Fruit fly (Drosophila melanogaster): Measurements from ENCODE around the gene gdl-ORF39.

gdl-ORF39 gene

DNA sequence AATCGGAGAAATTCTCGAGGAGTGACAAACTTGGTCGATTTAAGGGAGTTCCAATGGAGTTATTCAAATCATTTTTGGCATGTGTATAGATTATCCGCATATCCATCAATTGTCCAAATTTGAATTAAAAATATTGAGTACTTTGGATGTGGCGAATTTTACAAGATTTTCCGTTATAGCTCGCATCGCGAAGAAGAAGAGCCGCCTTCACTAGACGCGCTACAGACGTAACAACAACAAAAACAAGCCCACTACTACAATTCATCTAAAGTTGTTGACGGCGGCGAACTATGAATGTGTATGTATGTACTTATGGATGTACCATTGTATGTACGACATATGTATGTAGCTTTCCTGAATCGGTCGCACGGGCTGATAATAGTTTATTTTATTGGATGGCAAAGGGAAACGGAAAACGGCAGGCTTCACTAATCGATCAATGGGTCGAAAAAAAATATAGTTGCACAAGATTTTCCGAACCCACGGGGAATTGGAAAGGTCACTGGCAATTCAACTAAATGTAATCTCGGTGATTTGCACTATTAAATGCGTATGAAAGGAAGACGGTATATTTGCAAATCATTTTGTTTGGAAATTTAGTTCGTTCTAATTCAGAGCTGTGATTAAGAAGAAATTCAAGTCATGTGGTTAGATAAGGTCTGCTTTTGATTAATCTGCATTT is 5.7 kb downstream of the gdl-ORF39 start (continued):
- no peak for TF ChIP-seq Kr (GFP tag; optimal IDR thresholded peaks at IDR 0.05)
- no peak for TF ChIP-seq CG11696 (GFP tag; IDR thresholded peaks at IDR 0.05)
- no peak for TF ChIP-seq CG10366 (GFP tag; IDR thresholded peaks at IDR 0.05)
- no peak for TF ChIP-seq gsb-n (tag; optimal IDR thresholded peaks at IDR 0.05)
- no peak for TF ChIP-seq CHES-1-like (GFP tag; optimal IDR thresholded peaks at IDR 0.05)
- TF ChIP-seq fd96Cb (tag; optimal IDR thresholded peaks at IDR 0.05) = no peak
- TF ChIP-seq CG4360 (GFP tag; IDR thresholded peaks at IDR 0.05) = peak; percentile 81
- TF ChIP-seq Hr78 (GFP tag; optimal IDR thresholded peaks at IDR 0.05) = peak in 1 of 2 experiments; percentile 67
- peak; percentile 28 for TF ChIP-seq Vsx1 (GFP tag; optimal IDR thresholded peaks at IDR 0.05)
- no peak for TF ChIP-seq CG7839 (tag; optimal IDR thresholded peaks at IDR 0.05)
- TF ChIP-seq Sry-δ (GFP tag; optimal IDR thresholded peaks at IDR 0.05) = no peak
- TF ChIP-seq esg (GFP tag; conservative IDR thresholded peaks at IDR 0.05) = no peak
- peak; percentile 17 for TF ChIP-seq cg (GFP tag; optimal IDR thresholded peaks at IDR 0.05)
- TF ChIP-seq Pdp1 (GFP tag; optimal IDR thresholded peaks at IDR 0.05) = peak in 1 of 2 experiments; percentile 43
- TF ChIP-seq onecut (GFP tag; IDR thresholded peaks at IDR 0.05) = no peak
- TF ChIP-seq Camta (GFP tag; optimal IDR thresholded peaks at IDR 0.05) = no peak
- no peak for TF ChIP-seq repo (GFP tag; optimal IDR thresholded peaks at IDR 0.05)
- no peak for TF ChIP-seq z (GFP tag; IDR thresholded peaks at IDR 0.05)
- TF ChIP-seq CG7357 (GFP tag; IDR thresholded peaks at IDR 0.05) = no peak
- peak; percentile 37 for TF ChIP-seq sens (GFP tag)
- TF ChIP-seq ap (GFP tag; IDR thresholded peaks at IDR 0.05) = no peak
- no peak for TF ChIP-seq CG12299 (tag; optimal IDR thresholded peaks at IDR 0.05)
- no peak for TF ChIP-seq yki (optimal IDR thresholded peaks at IDR 0.05)
- peak; percentile 0 for TF ChIP-seq B-H2 (GFP tag; optimal IDR thresholded peaks at IDR 0.05)
- no peak for TF ChIP-seq Dek (tag; optimal IDR thresholded peaks at IDR 0.05)

DNA sequence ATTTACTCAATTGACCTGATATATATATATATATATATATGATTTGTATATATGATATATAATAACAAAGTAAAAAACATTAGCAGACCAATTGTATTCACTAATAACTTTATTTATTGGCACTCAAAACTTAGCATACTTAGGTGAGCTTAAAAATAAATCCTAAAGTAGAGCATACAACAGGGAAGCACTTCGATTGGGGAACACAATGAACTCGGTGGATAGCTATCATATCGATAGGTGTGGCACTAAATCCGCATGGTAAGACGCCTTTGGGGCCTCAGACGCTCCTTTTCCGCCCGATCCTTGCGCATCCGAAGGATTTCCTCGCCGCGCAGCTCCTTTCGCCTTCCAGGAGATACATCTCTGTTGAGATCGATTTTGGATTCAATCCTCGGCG is 7.2 kb downstream of the gdl-ORF39 start:
- TF ChIP-seq Rfx (GFP tag; IDR thresholded peaks at IDR 0.05) = 0 out of 2 replicates have a peak, but pooled peaks have one; percentile 25
- peak in 1 of 3 experiments; percentile 57 for TF ChIP-seq lola (GFP tag; optimal IDR thresholded peaks at IDR 0.05)
- peak; percentile 30 for TF ChIP-seq CG3995 (GFP tag; optimal IDR thresholded peaks at IDR 0.05)
- TF ChIP-seq CG10565 (GFP tag; optimal IDR thresholded peaks at IDR 0.05) = no peak
- no peak for TF ChIP-seq YL-1 (GFP tag; optimal IDR thresholded peaks at IDR 0.05)
- TF ChIP-seq CG8290 (GFP tag; optimal IDR thresholded peaks at IDR 0.05) = no peak
- TF ChIP-seq CG8290 (tag; optimal IDR thresholded peaks at IDR 0.05) = peak in 1 of 2 experiments; percentile 10
- TF ChIP-seq Sry-δ (GFP tag; optimal IDR thresholded peaks at IDR 0.05) = peak; percentile 38
- peak; percentile 50; the same call in 1 of the 4 replicates for TF ChIP-seq Dll (GFP tag; IDR thresholded peaks at IDR 0.05; ENCODE audit: partially characterized antibody)
- no peak for TF ChIP-seq toy (GFP tag; IDR thresholded peaks at IDR 0.05)
- TF ChIP-seq HmgZ (tag; optimal IDR thresholded peaks at IDR 0.05) = peak; percentile 7
- TF ChIP-seq CG17361 (GFP tag; IDR thresholded peaks at IDR 0.05) = no peak
- TF ChIP-seq CG14050 (GFP tag; IDR thresholded peaks at IDR 0.05) = no peak
- 0 out of 2 replicates have a peak, but pooled peaks have one; percentile 36 for TF ChIP-seq unc-4 (GFP tag; IDR thresholded peaks at IDR 0.05; ENCODE audit: partially characterized antibody)
- no peak for TF ChIP-seq prd (optimal IDR thresholded peaks at IDR 0.05)
- TF ChIP-seq prd (GFP tag; IDR thresholded peaks at IDR 0.05) = no peak
- TF ChIP-seq Asciz (GFP tag; optimal IDR thresholded peaks at IDR 0.05) = no peak
- TF ChIP-seq btn (GFP tag; optimal IDR thresholded peaks at IDR 0.05) = no peak
- TF ChIP-seq yki (optimal IDR thresholded peaks at IDR 0.05) = no peak
- TF ChIP-seq CG14014 (GFP tag; IDR thresholded peaks at IDR 0.05) = peak; percentile 27; the same call in 1 of the 2 replicates
- no peak for TF ChIP-seq usp (GFP tag; optimal IDR thresholded peaks at IDR 0.05)
- TF ChIP-seq CG11247 (GFP tag; IDR thresholded peaks at IDR 0.05) = no peak
- no peak for TF ChIP-seq CG3847 (GFP tag; IDR thresholded peaks at IDR 0.05)
- peak; percentile 66 for TF ChIP-seq BEAF-32 (GFP tag; optimal IDR thresholded peaks at IDR 0.05)
- TF ChIP-seq Med (GFP tag) = peak; percentile 54
- peak; percentile 36; the same call in 1 of the 2 replicates for TF ChIP-seq CG13287 (GFP tag; IDR thresholded peaks at IDR 0.05; ENCODE audit: partially characterized antibody)
- 0 out of 3 replicates have a peak, but pooled peaks have one; percentile 36 for TF ChIP-seq Doc3 (GFP tag; IDR thresholded peaks at IDR 0.05; ENCODE audit: partially characterized antibody)
- no peak for TF ChIP-seq exex (tag; optimal IDR thresholded peaks at IDR 0.05)

Measured in whole organism, embryonic.